Worm (Caenorhabditis elegans): ENCODE measurements around the gene nhr-187.

Gene nhr-187

DNA sequence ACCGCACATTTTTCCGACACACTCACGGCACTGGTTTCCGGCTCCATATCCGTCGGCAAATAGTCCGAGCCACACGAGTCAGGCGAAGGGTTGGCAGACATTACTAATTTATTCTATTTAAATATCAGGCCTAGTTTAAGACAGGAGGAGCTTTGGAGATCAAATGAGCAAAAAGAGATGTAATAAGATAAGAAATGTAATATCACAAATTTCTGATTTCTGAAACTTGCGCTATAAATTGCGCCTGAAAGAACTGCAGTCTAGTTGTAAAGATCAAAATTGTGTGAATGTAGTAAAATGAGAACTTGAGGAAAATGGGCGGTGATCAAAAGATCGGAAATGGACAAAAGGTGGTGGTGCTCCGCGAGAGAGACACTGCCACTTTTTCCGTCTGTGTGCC lies 7.9 kb downstream of the nhr-187 start, which contains the start of gene nhr-186:
Gene nhr-186 (minus strand): TSS at position 101 of the 400 bp plus-strand sequence.
- TF ChIP-seq ttx-3 (tag; optimal IDR thresholded peaks at IDR 0.05) (no peak), madf-2 (tag; optimal IDR thresholded peaks at IDR 0.05) (no peak), pha-4 (tag; optimal IDR thresholded peaks at IDR 0.05) (no peak), mec-3 (tag; optimal IDR thresholded peaks at IDR 0.05; ENCODE audit: borderline replicate concordance) (no peak), C38D4.7 (GFP tag; optimal IDR thresholded peaks at IDR 0.05) (no peak), hlh-30 (tag; optimal IDR thresholded peaks at IDR 0.05; ENCODE audit: insufficient read depth) (no peak), rnt-1 (tag; optimal IDR thresholded peaks at IDR 0.05) (no peak), tbx-7 (tag; optimal IDR thresholded peaks at IDR 0.05) (no peak), tbx-2 (tag; optimal IDR thresholded peaks at IDR 0.05) (no peak), ceh-9 (tag; optimal IDR thresholded peaks at IDR 0.05) (no peak), lim-6 (tag; optimal IDR thresholded peaks at IDR 0.05) (no peak), ama-1 (optimal IDR thresholded peaks at IDR 0.05) (no peak)

- TF ChIP-seq ceh-30 (tag; optimal IDR thresholded peaks at IDR 0.05), result no peak
These were observed 11.0 kb downstream of the nhr-187 start for ce11 chrV:3851760-3852159.

- TF ChIP-seq tbx-7 (tag; optimal IDR thresholded peaks at IDR 0.05) (no peak), pqm-1 (tag; optimal IDR thresholded peaks at IDR 0.05) (no peak), hlh-8 (tag; optimal IDR thresholded peaks at IDR 0.05) (no peak), sdc-2 (tag; optimal IDR thresholded peaks at IDR 0.05) (no peak), fkh-6 (tag; optimal IDR thresholded peaks at IDR 0.05) (no peak), nhr-232 (tag; optimal IDR thresholded peaks at IDR 0.05) (no peak), odd-2 (tag; optimal IDR thresholded peaks at IDR 0.05) (no peak), ceh-45 (GFP tag; IDR thresholded peaks at IDR 0.05) (no peak), ceh-6 (GFP tag; optimal IDR thresholded peaks at IDR 0.05) (no peak)
These were observed 15.5 kb downstream of the nhr-187 start, which contains the start of gene nhr-185 for ce11 chrV:3847268-3847667. Gene nhr-185, minus strand, starts transcription at chrV:3847368.

DNA sequence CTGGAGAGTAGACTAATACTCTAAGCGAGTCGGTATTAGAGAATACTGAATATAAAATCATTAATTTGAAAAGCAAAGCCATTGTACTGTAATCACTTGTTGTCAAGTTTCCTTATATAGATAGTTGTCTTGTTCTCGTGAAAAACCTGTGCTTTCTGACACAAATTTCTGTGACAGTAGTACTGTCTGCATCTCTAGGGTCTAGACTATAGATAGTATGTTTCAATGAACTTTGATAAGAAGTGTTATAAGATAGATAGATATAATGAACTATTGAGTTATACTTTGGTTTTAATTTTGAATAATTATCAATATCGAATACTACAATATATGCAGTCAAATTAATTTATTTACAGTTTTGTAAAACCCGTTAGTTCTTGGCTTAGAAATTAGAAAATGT lies 18.8 kb downstream of the nhr-187 start, which contains the start of gene ugt-32:
Gene ugt-32 (minus strand): TSS at position 82 of the 400 bp plus-strand sequence.
- TF ChIP-seq C38D4.7 (GFP tag; optimal IDR thresholded peaks at IDR 0.05), result no peak
- TF ChIP-seq pha-4 (tag; optimal IDR thresholded peaks at IDR 0.05), result no peak
- no peak for TF ChIP-seq F13H6.1 (tag; optimal IDR thresholded peaks at IDR 0.05)
- no peak for TF ChIP-seq ceh-34 (tag; optimal IDR thresholded peaks at IDR 0.05)
- no peak for TF ChIP-seq ceh-9 (tag; optimal IDR thresholded peaks at IDR 0.05)
- no peak for TF ChIP-seq unc-86 (tag; optimal IDR thresholded peaks at IDR 0.05)
- no peak for TF ChIP-seq sdc-2 (tag; optimal IDR thresholded peaks at IDR 0.05)
- TF ChIP-seq K09A11.1 (tag; optimal IDR thresholded peaks at IDR 0.05; ENCODE audit: insufficient read depth), result no peak
- TF ChIP-seq ceh-24 (tag; optimal IDR thresholded peaks at IDR 0.05), result no peak
- TF ChIP-seq dmd-4 (tag; optimal IDR thresholded peaks at IDR 0.05; ENCODE audit: borderline replicate concordance), result no peak
- no peak for TF ChIP-seq C08G9.2 (tag; optimal IDR thresholded peaks at IDR 0.05)
- no peak for TF ChIP-seq che-1 (tag; optimal IDR thresholded peaks at IDR 0.05)
- no peak for TF ChIP-seq unc-3 (GFP tag; conservative IDR thresholded peaks at IDR 0.05)
- no peak for TF ChIP-seq unc-3 (tag; optimal IDR thresholded peaks at IDR 0.05)

ce11 chrV:3841462-3841861 lies 21.3 kb downstream of the nhr-187 start:
- TF ChIP-seq gmeb-2 (tag; optimal IDR thresholded peaks at IDR 0.05) (no peak), pha-4 (tag; optimal IDR thresholded peaks at IDR 0.05) (no peak), fkh-10 (GFP tag; optimal IDR thresholded peaks at IDR 0.05) (no peak), ceh-18 (tag; optimal IDR thresholded peaks at IDR 0.05) (no peak), ceh-34 (tag; optimal IDR thresholded peaks at IDR 0.05) (no peak), ceh-6 (GFP tag; optimal IDR thresholded peaks at IDR 0.05) (no peak), ztf-16 (tag; optimal IDR thresholded peaks at IDR 0.05) (no peak), elt-2 (tag; optimal IDR thresholded peaks at IDR 0.05) (no peak), pax-1 (tag; optimal IDR thresholded peaks at IDR 0.05) (no peak), odd-2 (tag; optimal IDR thresholded peaks at IDR 0.05) (no peak)
